Worm (Caenorhabditis elegans): ENCODE data around the gene try-14.

try-14 gene

ce11 chrX:7464389-7464788 lies 31.0 kb downstream of the try-14 start (continued):
- TF ChIP-seq nhr-41 (GFP tag; IDR thresholded peaks at IDR 0.05) = no peak
- no peak for TF ChIP-seq saeg-2 (GFP tag; IDR thresholded peaks at IDR 0.05)
- TF ChIP-seq nhr-42 (GFP tag; IDR thresholded peaks at IDR 0.05) = no peak
- TF ChIP-seq ceh-44 (GFP tag; IDR thresholded peaks at IDR 0.05) = no peak
- no peak for TF ChIP-seq lin-29 (GFP tag; IDR thresholded peaks at IDR 0.05)

ce11 chrX:7463637-7464036 lies 31.8 kb downstream of the try-14 start, which contains the start of gene sox-2:
TSS of gene sox-2 (minus strand) at chrX:7463736.
- no peak for TF ChIP-seq nhr-237 (tag; optimal IDR thresholded peaks at IDR 0.05)
- peak; percentile 83 for TF ChIP-seq aha-1 (tag)
- TF ChIP-seq pqm-1 (tag; optimal IDR thresholded peaks at IDR 0.05) = no peak
- TF ChIP-seq ztf-7 (tag; optimal IDR thresholded peaks at IDR 0.05) = no peak

DNA sequence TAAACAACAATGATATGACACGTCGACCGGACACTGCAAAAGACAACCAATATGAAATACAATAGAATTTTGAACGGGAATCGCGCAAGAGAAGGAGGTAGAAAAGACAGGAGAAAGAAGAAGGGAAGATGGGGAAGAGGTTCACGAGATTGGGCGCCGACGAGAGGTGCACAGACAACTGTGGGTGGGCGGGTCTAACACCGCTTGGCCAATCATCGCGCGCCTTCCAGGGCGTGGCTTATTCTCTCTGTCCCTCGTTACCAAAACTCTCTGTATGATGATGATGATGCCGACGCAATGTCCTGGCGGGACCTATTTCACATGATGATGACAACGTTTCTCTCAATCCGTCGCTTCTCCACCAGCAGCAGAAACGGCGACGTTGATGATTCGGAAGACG lies 34.9 kb downstream of the try-14 start:
- TF ChIP-seq rbr-2 (tag; optimal IDR thresholded peaks at IDR 0.05) (peak; percentile 12), jun-1 (tag; optimal IDR thresholded peaks at IDR 0.05) (no peak), set-16 (GFP tag; IDR thresholded peaks at IDR 0.05) (peak; percentile 49), aha-1 (tag) (peak; percentile 24), daf-8 (GFP tag; IDR thresholded peaks at IDR 0.05) (no peak), ceh-82 (tag; optimal IDR thresholded peaks at IDR 0.05) (no peak), ctbp-1 (GFP tag; IDR thresholded peaks at IDR 0.05) (no peak), zfp-3 (GFP tag; conservative IDR thresholded peaks at IDR 0.05) (no peak), gei-8 (GFP tag; optimal IDR thresholded peaks at IDR 0.05) (no peak), duxl-1 (tag; optimal IDR thresholded peaks at IDR 0.05; ENCODE audit: poor library complexity) (no peak), aly-2 (tag; optimal IDR thresholded peaks at IDR 0.05) (no peak), spr-1 (tag; optimal IDR thresholded peaks at IDR 0.05) (no peak), madf-5 (GFP tag; IDR thresholded peaks at IDR 0.05) (no peak), ceh-28 (tag; optimal IDR thresholded peaks at IDR 0.05) (no peak), T26A8.4 (GFP tag; IDR thresholded peaks at IDR 0.05) (no peak), lir-3 (tag; optimal IDR thresholded peaks at IDR 0.05) (no peak), hmg-1.1 (GFP tag; IDR thresholded peaks at IDR 0.05) (0 out of 2 replicates have a peak, but pooled peaks have one; percentile 6), dmd-6 (GFP tag; IDR thresholded peaks at IDR 0.05) (no peak), snpc-1.2 (GFP tag; IDR thresholded peaks at IDR 0.05) (no peak), egl-43 (GFP tag; IDR thresholded peaks at IDR 0.05) (0 out of 2 replicates have a peak, but pooled peaks have one; percentile 21)

- peak; percentile 91 for TF ChIP-seq aha-1 (tag)
- TF ChIP-seq lsy-2 (tag; optimal IDR thresholded peaks at IDR 0.05) = peak in 1 of 2 experiments; percentile 30
- no peak for TF ChIP-seq nhr-76 (tag; optimal IDR thresholded peaks at IDR 0.05)
- no peak for TF ChIP-seq D1046.2 (GFP tag; IDR thresholded peaks at IDR 0.05)
- TF ChIP-seq skn-1 (tag; optimal IDR thresholded peaks at IDR 0.05) = no peak
- TF ChIP-seq fkh-10 (GFP tag; optimal IDR thresholded peaks at IDR 0.05) = peak; percentile 65
These were observed 38.2 kb downstream of the try-14 start for ce11 chrX:7457154-7457674.

DNA sequence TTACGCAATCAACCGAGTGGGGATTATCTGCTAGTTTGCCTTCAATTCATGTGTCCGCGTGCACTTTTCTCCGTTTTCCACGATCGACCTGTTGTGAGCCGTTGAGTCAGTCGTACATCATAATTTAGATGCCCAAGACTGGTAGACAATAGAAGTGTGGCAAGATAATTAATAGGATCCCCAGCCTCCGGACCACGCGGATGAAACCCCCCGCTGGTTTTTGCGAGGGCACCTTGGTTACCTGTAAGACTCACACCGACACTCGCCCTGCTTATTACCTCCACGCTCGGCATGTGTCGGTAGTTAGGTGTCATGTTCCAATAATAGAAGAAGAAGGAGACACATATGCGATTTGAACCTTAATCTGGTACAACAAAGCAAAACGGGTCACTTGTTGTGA lies 39.4 kb downstream of the try-14 start:
- no peak for TF ChIP-seq lsy-2 (tag; optimal IDR thresholded peaks at IDR 0.05)
- TF ChIP-seq ztf-11 (tag; optimal IDR thresholded peaks at IDR 0.05) = no peak
- no peak for TF ChIP-seq Y48G9A.11 (GFP tag; IDR thresholded peaks at IDR 0.05)
- no peak for TF ChIP-seq mdl-1 (tag; optimal IDR thresholded peaks at IDR 0.05)
- no peak for TF ChIP-seq lin-29 (GFP tag; IDR thresholded peaks at IDR 0.05)
- TF ChIP-seq ceh-32 (tag; optimal IDR thresholded peaks at IDR 0.05; ENCODE audit: poor library complexity) = no peak
- no peak for TF ChIP-seq F49E8.2 (tag; optimal IDR thresholded peaks at IDR 0.05; ENCODE audit: borderline replicate concordance)
- TF ChIP-seq Y5F2A.4 (GFP tag; optimal IDR thresholded peaks at IDR 0.05) = no peak
- TF ChIP-seq F26F4.8 (GFP tag; conservative IDR thresholded peaks at IDR 0.05) = no peak
- TF ChIP-seq nhr-111 (GFP tag; optimal IDR thresholded peaks at IDR 0.05) = no peak
- no peak for TF ChIP-seq lin-13 (GFP tag; optimal IDR thresholded peaks at IDR 0.05)
- no peak for TF ChIP-seq saeg-2 (GFP tag; IDR thresholded peaks at IDR 0.05)
